Fruit fly (Drosophila melanogaster) whole organism, adult: ENCODE data around the gene Art4.

Experiments
- CG11617 ChIP-seq: fragments of 200-800 bp; sonication (Bioruptor generic); optimal IDR thresholded peaks from 2 replicates; lab custom pipeline; 2017; ENCODE audit warnings: mild to moderate bottlenecking, missing biosample characterization, missing genetic modification reagents, missing genetic modification characterization
- CG12768 ChIP-seq: fragments of 200-800 bp; sonication (Bioruptor generic); optimal IDR thresholded peaks from 2 replicates; lab custom pipeline; 2017; ENCODE audit warnings: missing biosample characterization, missing genetic modification characterization, mild to moderate bottlenecking, moderate library complexity, missing genetic modification reagents
- CG14711 ChIP-seq: fragments of 200-800 bp; sonication (Bioruptor generic); optimal IDR thresholded peaks from 2 replicates; lab custom pipeline; 2018; ENCODE audit warnings: missing biosample characterization, mild to moderate bottlenecking, missing genetic modification characterization, moderate library complexity
- CG1620 ChIP-seq: fragments of 200-800 bp; sonication (Bioruptor generic); optimal IDR thresholded peaks from 2 replicates; lab custom pipeline; 2016; ENCODE audit warnings: missing biosample characterization, missing genetic modification characterization
- CG33017 ChIP-seq: fragments of 200-800 bp; sonication (Bioruptor generic); optimal IDR thresholded peaks from 2 replicates; lab custom pipeline; 2018; ENCODE audit warnings: missing biosample characterization, mild to moderate bottlenecking, missing genetic modification characterization, moderate library complexity
- CG5204 ChIP-seq: fragments of 200-800 bp; sonication (Bioruptor generic); optimal IDR thresholded peaks from 2 replicates; lab custom pipeline; 2016; ENCODE audit warnings: missing biosample characterization, missing genetic modification characterization
- bab1 ChIP-seq: fragments of 200-800 bp; sonication (Bioruptor generic); optimal IDR thresholded peaks from 3 replicates; lab custom pipeline; 2019; ENCODE audit warnings: missing biosample characterization, mild to moderate bottlenecking, missing genetic modification characterization, moderate library complexity
- ovo ChIP-seq: fragments of 200-800 bp; sonication (Bioruptor generic); optimal IDR thresholded peaks from 2 replicates; lab custom pipeline; 2016; ENCODE audit warnings: missing biosample characterization, missing genetic modification characterization
- tj ChIP-seq: fragments of 200-800 bp; sonication (Bioruptor generic); optimal IDR thresholded peaks from 3 replicates; lab custom pipeline; 2017; ENCODE audit warnings: missing biosample characterization, mild to moderate bottlenecking, missing genetic modification characterization, moderate library complexity

DNA sequence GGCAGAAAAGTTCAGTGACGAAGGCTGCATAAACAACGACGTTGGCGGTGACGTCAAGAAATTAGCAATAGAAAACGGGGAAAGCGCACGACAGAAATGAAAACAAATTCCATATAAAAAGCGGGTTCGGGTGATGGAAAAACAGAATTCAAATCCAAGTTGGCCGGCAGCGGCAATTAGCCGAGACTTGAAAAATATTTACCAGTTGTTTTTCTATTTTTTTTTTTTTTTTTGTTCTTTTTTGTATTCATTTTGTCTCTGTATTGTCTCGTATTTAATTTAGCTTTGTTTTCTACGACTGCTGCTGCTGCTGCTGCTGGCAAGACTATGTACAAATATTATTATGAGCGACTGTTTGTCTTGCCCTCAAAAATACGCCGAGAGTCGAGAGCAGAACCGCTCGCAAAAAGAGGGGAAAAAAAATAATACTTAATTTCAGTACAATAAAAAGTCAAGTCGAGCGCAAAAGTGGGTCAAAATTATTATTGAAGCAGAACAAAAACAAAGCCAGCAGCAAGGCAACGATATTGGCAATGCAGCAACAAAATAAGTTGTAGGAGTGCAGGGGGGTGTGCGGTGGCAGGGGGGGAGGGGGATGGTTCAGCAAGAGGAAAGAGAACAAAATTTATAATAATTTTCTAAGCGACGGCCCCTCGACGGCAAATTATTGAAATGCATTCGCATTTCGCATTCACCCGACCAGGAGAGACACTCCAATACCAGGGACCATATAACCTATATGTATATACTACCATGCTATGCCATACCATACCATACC lies 51.7 kb downstream of the Art4 start:
- TF ChIP-seq bab1 (GFP tag; lab: Kevin White, UChicago) (no peak), CG14711 (tag; lab: Kevin White, UChicago) (no peak), CG1620 (GFP tag; lab: Kevin White, UChicago) (no peak), ovo (no peak), CG5204 (GFP tag; lab: Kevin White, UChicago) (no peak), CG33017 (tag; lab: Kevin White, UChicago) (no peak), CG11617 (no peak), CG12768 (GFP tag; lab: Kevin White, UChicago) (no peak), tj (no peak)
